Fruit fly (Drosophila melanogaster) whole organism, embryonic: ENCODE measurements around the gene papi.

ENCODE experiments used
- Abd-B ChIP-seq: fragments of 200-800 bp; sonication (Bioruptor generic); optimal IDR thresholded peaks from 2 replicates; lab custom pipeline; 2018; ENCODE audit warnings: missing biosample characterization, mild to moderate bottlenecking, missing genetic modification characterization, moderate library complexity
- CG10462 ChIP-seq: fragments of 200-800 bp; sonication (Bioruptor generic); optimal IDR thresholded peaks from 2 replicates; lab custom pipeline; 2016; ENCODE audit warnings: missing biosample characterization, missing genetic modification characterization
- CG17359 ChIP-seq: fragments of 200-800 bp; sonication (Bioruptor generic); optimal IDR thresholded peaks from 3 replicates; lab custom pipeline; 2018; ENCODE audit warnings: missing biosample characterization, mild to moderate bottlenecking, missing genetic modification characterization, moderate library complexity
- CG17568 ChIP-seq: fragments of 200-800 bp; sonication (Bioruptor generic); optimal IDR thresholded peaks from 2 replicates; lab custom pipeline; 2018; ENCODE audit warnings: missing biosample characterization, mild to moderate bottlenecking, missing genetic modification characterization, moderate library complexity
- CG2129 ChIP-seq: fragments of 200-800 bp; sonication (Bioruptor generic); IDR thresholded peaks from 2 replicates; pipeline ENCODE4 v1.3.6; 2022; ENCODE audit warnings: missing biosample characterization, missing genetic modification characterization; ENCODE audit not compliant: partially characterized antibody
- CG4617 ChIP-seq: fragments of 200-800 bp; sonication (Bioruptor generic); optimal IDR thresholded peaks from 3 replicates; lab custom pipeline; 2016; ENCODE audit warnings: missing biosample characterization, missing genetic modification characterization, borderline replicate concordance
- CG7963 ChIP-seq: fragments of 200-800 bp; sonication (Bioruptor generic); IDR thresholded peaks from 3 replicates; pipeline ENCODE4 v1.3.6; 2022; ENCODE audit warnings: missing biosample characterization, missing genetic modification characterization; ENCODE audit not compliant: partially characterized antibody
- NFAT ChIP-seq: fragments of 200-800 bp; sonication (Bioruptor generic); IDR thresholded peaks from 2 replicates; pipeline ENCODE4 v1.3.6; 2022; ENCODE audit warnings: missing biosample characterization, missing genetic modification characterization
- PHDP ChIP-seq: fragments of 200-800 bp; sonication (Bioruptor generic); optimal IDR thresholded peaks from 3 replicates; lab custom pipeline; 2018; ENCODE audit warnings: missing biosample characterization, mild to moderate bottlenecking, missing genetic modification characterization, moderate library complexity
- chif ChIP-seq, 2 experiments: fragments of 200-800 bp; sonication (Bioruptor generic); optimal IDR thresholded peaks; 3 replicates each; lab custom pipeline; 2016; ENCODE audit warnings: missing biosample characterization in 2 of 2, missing genetic modification characterization in 2 of 2
- dimm ChIP-seq: fragments of 200-800 bp; sonication (Bioruptor generic); IDR thresholded peaks from 2 replicates; pipeline ENCODE4 v1.3.6; 2022; ENCODE audit warnings: missing biosample characterization, missing genetic modification characterization
- shn ChIP-seq: fragments of 200-800 bp; sonication (Bioruptor generic); optimal IDR thresholded peaks from 3 replicates; lab custom pipeline; 2016; ENCODE audit warnings: missing biosample characterization, missing genetic modification characterization
- ttk ChIP-seq: fragments of 200-800 bp; sonication (Bioruptor generic); IDR thresholded peaks from 2 replicates; pipeline ENCODE4 v2.1.2; 2022; ENCODE audit warnings: missing biosample characterization, missing genetic modification characterization

dm6 chr2L:2265221-2265620 is 44.7 kb downstream of the papi start, which contains the start of gene CG34049:
- TF ChIP-seq CG17359 (tag; lab: Kevin White, UChicago) (no peak), NFAT (GFP tag; lab: Robert Waterston, UW) (no peak), CG7963 (GFP tag; lab: Robert Waterston, UW) (no peak), PHDP (tag; lab: Kevin White, UChicago) (no peak), shn (GFP tag; lab: Kevin White, UChicago) (no peak), CG2129 (GFP tag; lab: Robert Waterston, UW) (no peak), dimm (no peak), CG17568 (GFP tag; lab: Kevin White, UChicago) (no peak), CG4617 (GFP tag; lab: Kevin White, UChicago) (no peak), Abd-B (GFP tag; lab: Kevin White, UChicago) (no peak), chif (GFP tag; optimal IDR thresholded peaks at IDR 0.05; lab: Kevin White, UChicago) (no peak), ttk (GFP tag; lab: Robert Waterston, UW) (no peak), CG10462 (GFP tag; lab: Kevin White, UChicago) (no peak)
